Worm (Caenorhabditis elegans) whole organism, mixed stage, embryonic: ENCODE measurements around the gene slo-2.
"Not testable (repeated sequence)": the region's sequence is repeated elsewhere in the genome, so short reads cannot be mapped to it uniquely, and the experiment has no call there.

Source experiments
- drap-1 ChIP-seq: fragments of 200-800 bp; sonication (Bioruptor generic); optimal IDR thresholded peaks from 3 replicates; lab custom pipeline; 2018; ENCODE audit warnings: mild to moderate bottlenecking, missing genetic modification characterization, missing compliant biosample characterization
- lin-13 ChIP-seq: fragments of 150-350 bp; optimal IDR thresholded peaks from 2 replicates; lab custom pipeline; 2014; ENCODE audit warnings: missing biosample characterization, missing genetic modification characterization
- nhr-237 ChIP-seq: fragments of 150-350 bp; optimal IDR thresholded peaks from 2 replicates; lab custom pipeline; 2014; ENCODE audit warnings: missing biosample characterization, missing genetic modification characterization

ce11 chrX:11439740-11440139 lies 34.0 kb upstream of the slo-2 start, which contains the start of gene F46C3.7:
- TF ChIP-seq drap-1; lin-13 (tag; lab: Kevin White, UChicago); nhr-237 (tag; lab: Kevin White, UChicago): not testable (repeated sequence)
